Worm (Caenorhabditis elegans) whole organism, early embryonic: ENCODE results near the gene C33D9.10.

Experiments
- B0310.2 ChIP-seq: sonication (generic microtip); optimal IDR thresholded peaks from 2 replicates; lab custom pipeline; 2016; ENCODE audit warnings: mild to moderate bottlenecking, missing genetic modification characterization, missing compliant biosample characterization
- F13C5.2 ChIP-seq: sonication (generic microtip); optimal IDR thresholded peaks from 2 replicates; lab custom pipeline; 2017; ENCODE audit warnings: mild to moderate bottlenecking, missing genetic modification characterization, inconsistent platforms, missing compliant biosample characterization
- aly-1 ChIP-seq: sonication (generic microtip); optimal IDR thresholded peaks from 2 replicates; lab custom pipeline; 2016; ENCODE audit warnings: missing genetic modification characterization, missing compliant biosample characterization
- ama-1 ChIP-seq: fragments of 150-350 bp; optimal IDR thresholded peaks from 2 replicates; lab custom pipeline; 2014
- ceh-13 ChIP-seq: fragments of 200-800 bp; sonication (Bioruptor generic); optimal IDR thresholded peaks from 2 replicates; lab custom pipeline; 2018; ENCODE audit warnings: mild to moderate bottlenecking, missing genetic modification characterization, missing compliant biosample characterization
- ceh-36 ChIP-seq: sonication (generic microtip); optimal IDR thresholded peaks from 2 replicates; lab custom pipeline; 2016; ENCODE audit warnings: missing genetic modification characterization, inconsistent platforms, missing compliant biosample characterization
- ets-7 ChIP-seq: sonication (generic microtip); optimal IDR thresholded peaks from 2 replicates; lab custom pipeline; 2016; ENCODE audit warnings: missing genotype, missing genetic modification characterization, missing compliant biosample characterization
- flt-1 ChIP-seq: fragments of 200-800 bp; sonication (Bioruptor generic); IDR thresholded peaks from 2 replicates; pipeline ENCODE4 v1.3.6; 2022; ENCODE audit warnings: missing genetic modification characterization, missing compliant biosample characterization
- hmbx-1 ChIP-seq: sonication (generic microtip); optimal IDR thresholded peaks from 2 replicates; lab custom pipeline; 2016; ENCODE audit warnings: mild to moderate bottlenecking, missing genetic modification characterization, missing compliant biosample characterization
- hmg-4 ChIP-seq: fragments of 200-800 bp; sonication (Bioruptor generic); optimal IDR thresholded peaks from 2 replicates; lab custom pipeline; 2018; ENCODE audit warnings: mild to moderate bottlenecking, missing genetic modification characterization, missing compliant biosample characterization
- tbx-11 ChIP-seq: fragments of 200-800 bp; sonication (Bioruptor generic); IDR thresholded peaks from 2 replicates; pipeline ENCODE4 v1.3.6; 2022; ENCODE audit warnings: missing genetic modification characterization, missing compliant biosample characterization
- tbx-37 ChIP-seq: fragments of 200-800 bp; sonication (Bioruptor generic); conservative IDR thresholded peaks from 2 replicates; pipeline ENCODE4 v1.3.6; 2022; ENCODE audit warnings: missing genetic modification reagents, missing genetic modification characterization, missing compliant biosample characterization
- tra-4 ChIP-seq: sonication (generic microtip); optimal IDR thresholded peaks from 2 replicates; lab custom pipeline; 2017; ENCODE audit warnings: missing genetic modification characterization, missing compliant biosample characterization

- no peak for TF ChIP-seq ama-1 (lab: Kevin White, UChicago)
- no peak for TF ChIP-seq tbx-37 (GFP tag; lab: Robert Waterston, UW)
- TF ChIP-seq flt-1 (GFP tag; lab: Robert Waterston, UW), result no peak
- no peak for TF ChIP-seq ceh-13
- no peak for TF ChIP-seq aly-1 (tag; lab: Kevin White, UChicago)
- no peak for TF ChIP-seq hmg-4 (GFP tag; lab: Kevin White, UChicago)
- TF ChIP-seq tbx-11 (GFP tag; lab: Robert Waterston, UW), result no peak
- TF ChIP-seq ets-7 (tag; lab: Kevin White, UChicago), result no peak
- TF ChIP-seq F13C5.2, result no peak
- TF ChIP-seq hmbx-1 (tag; lab: Kevin White, UChicago), result no peak
- TF ChIP-seq tra-4 (tag; lab: Kevin White, UChicago), result no peak
- TF ChIP-seq B0310.2 (tag; lab: Kevin White, UChicago), result no peak
- TF ChIP-seq ceh-36 (tag; lab: Kevin White, UChicago), result no peak
Observed at ce11 chrIV:8794895-8795665, 7.1 kb upstream of the C33D9.10 start.
